Fruit fly (Drosophila melanogaster) whole organism, embryonic: ENCODE results near the gene Ir68b.
A peak's percentile ranks its signal among the peaks of the same experiment; 100 is the strongest.

Experiments used
- Ada2b ChIP-seq: fragments of 200-800 bp; sonication (Bioruptor generic); IDR thresholded peaks from 2 replicates; pipeline ENCODE4 v1.3.6; 2022; ENCODE audit warnings: missing biosample characterization, missing genetic modification characterization
- Adf1 ChIP-seq: fragments of 200-800 bp; sonication (Bioruptor generic); IDR thresholded peaks from 2 replicates; pipeline ENCODE4 v1.3.6; 2022; ENCODE audit warnings: missing biosample characterization, missing genetic modification characterization
- CG10462 ChIP-seq: fragments of 200-800 bp; sonication (Bioruptor generic); optimal IDR thresholded peaks from 2 replicates; lab custom pipeline; 2016; ENCODE audit warnings: missing biosample characterization, missing genetic modification characterization
- CG14441 ChIP-seq: fragments of 200-800 bp; sonication (Bioruptor generic); IDR thresholded peaks from 2 replicates; pipeline ENCODE4 v1.3.6; 2022; ENCODE audit warnings: missing biosample characterization, missing genetic modification characterization
- CG14667 ChIP-seq: fragments of 200-800 bp; sonication (Bioruptor generic); IDR thresholded peaks from 2 replicates; pipeline ENCODE4 v1.3.6; 2022; ENCODE audit warnings: missing biosample characterization, missing genetic modification characterization
- CG15011 ChIP-seq: fragments of 200-800 bp; sonication (Bioruptor generic); optimal IDR thresholded peaks from 3 replicates; lab custom pipeline; 2018; ENCODE audit warnings: missing biosample characterization, mild to moderate bottlenecking, missing genetic modification characterization
- CG15073 ChIP-seq: fragments of 200-800 bp; sonication (Bioruptor generic); optimal IDR thresholded peaks from 2 replicates; lab custom pipeline; 2016; ENCODE audit warnings: missing biosample characterization, missing genetic modification characterization
- CG15514 ChIP-seq: fragments of 200-800 bp; sonication (Bioruptor generic); optimal IDR thresholded peaks from 3 replicates; lab custom pipeline; 2017; ENCODE audit warnings: missing biosample characterization, missing genetic modification characterization, mild to moderate bottlenecking, moderate library complexity, missing genetic modification reagents
- CG16779 ChIP-seq: fragments of 200-800 bp; sonication (Bioruptor generic); IDR thresholded peaks from 2 replicates; pipeline ENCODE4 v1.3.6; 2022; ENCODE audit warnings: missing biosample characterization, missing genetic modification characterization
- CG16863 ChIP-seq: fragments of 200-800 bp; sonication (Bioruptor generic); optimal IDR thresholded peaks from 3 replicates; lab custom pipeline; 2016; ENCODE audit warnings: missing biosample characterization, missing genetic modification characterization
- CG17359 ChIP-seq: fragments of 200-800 bp; sonication (Bioruptor generic); optimal IDR thresholded peaks from 3 replicates; lab custom pipeline; 2018; ENCODE audit warnings: missing biosample characterization, mild to moderate bottlenecking, missing genetic modification characterization, moderate library complexity
- CG1832 ChIP-seq: fragments of 200-800 bp; sonication (Bioruptor generic); optimal IDR thresholded peaks from 2 replicates; lab custom pipeline; 2017; ENCODE audit warnings: missing biosample characterization, mild to moderate bottlenecking, missing genetic modification characterization, inconsistent platforms
- CG18476 ChIP-seq: fragments of 200-800 bp; sonication (Bioruptor generic); optimal IDR thresholded peaks from 2 replicates; lab custom pipeline; 2016; ENCODE audit warnings: missing biosample characterization, mild to moderate bottlenecking, missing genetic modification characterization
- CG18764 ChIP-seq: fragments of 200-800 bp; sonication (Bioruptor generic); optimal IDR thresholded peaks from 3 replicates; lab custom pipeline; 2016; ENCODE audit warnings: missing biosample characterization, missing genetic modification characterization
- CG4730 ChIP-seq: fragments of 200-800 bp; sonication (Bioruptor generic); IDR thresholded peaks from 2 replicates; pipeline ENCODE4 v1.3.6; 2022; ENCODE audit warnings: missing biosample characterization, missing genetic modification characterization
- CG9437 ChIP-seq: fragments of 200-800 bp; sonication (Bioruptor generic); optimal IDR thresholded peaks from 2 replicates; lab custom pipeline; 2018; ENCODE audit warnings: missing biosample characterization, mild to moderate bottlenecking, missing genetic modification characterization
- Dad ChIP-seq: fragments of 200-800 bp; sonication (Bioruptor generic); optimal IDR thresholded peaks from 3 replicates; lab custom pipeline; 2016; ENCODE audit warnings: missing biosample characterization, missing genetic modification characterization
- Dip2 ChIP-seq: fragments of 200-800 bp; sonication (Bioruptor generic); IDR thresholded peaks from 2 replicates; pipeline ENCODE4 v1.3.6; 2022; ENCODE audit warnings: missing biosample characterization, missing genetic modification characterization
- Doc3 ChIP-seq: fragments of 200-800 bp; sonication (Bioruptor generic); IDR thresholded peaks from 3 replicates; pipeline ENCODE4 v1.3.6; 2022; ENCODE audit warnings: missing biosample characterization, missing genetic modification characterization; ENCODE audit not compliant: partially characterized antibody
- ERR ChIP-seq: fragments of 200-800 bp; sonication (Bioruptor generic); optimal IDR thresholded peaks from 2 replicates; lab custom pipeline; 2016; ENCODE audit warnings: missing biosample characterization, missing genetic modification characterization
- Elba2 ChIP-seq: fragments of 200-800 bp; sonication (Bioruptor generic); optimal IDR thresholded peaks from 3 replicates; lab custom pipeline; 2016; ENCODE audit warnings: missing biosample characterization, missing genetic modification characterization
- HHEX ChIP-seq: fragments of 200-800 bp; sonication (Bioruptor generic); optimal IDR thresholded peaks from 3 replicates; lab custom pipeline; 2017; ENCODE audit warnings: missing biosample characterization, mild to moderate bottlenecking, missing genetic modification characterization, missing genetic modification reagents
- HLH4C ChIP-seq: fragments of 200-800 bp; sonication (Bioruptor generic); IDR thresholded peaks from 3 replicates; pipeline ENCODE4 v1.3.6; 2022; ENCODE audit warnings: missing biosample characterization, missing genetic modification characterization; ENCODE audit not compliant: partially characterized antibody
- Hmr ChIP-seq: fragments of 200-800 bp; sonication (Bioruptor generic); optimal IDR thresholded peaks from 3 replicates; lab custom pipeline; 2017; ENCODE audit warnings: mild to moderate bottlenecking, missing biosample characterization, missing genetic modification reagents, missing genetic modification characterization
- Hmx ChIP-seq: fragments of 200-800 bp; sonication (Bioruptor generic); optimal IDR thresholded peaks from 2 replicates; lab custom pipeline; 2016; ENCODE audit warnings: missing biosample characterization, missing genetic modification characterization
- Hr39 ChIP-seq: fragments of >200 bp; optimal IDR thresholded peaks from 2 replicates; lab custom pipeline; 2017
- MESR4 ChIP-seq: fragments of 200-800 bp; sonication (Bioruptor generic); optimal IDR thresholded peaks from 2 replicates; lab custom pipeline; 2018; ENCODE audit warnings: missing biosample characterization, mild to moderate bottlenecking, missing genetic modification characterization, moderate library complexity
- MTF-1 ChIP-seq: fragments of 200-800 bp; sonication (Bioruptor generic); optimal IDR thresholded peaks from 2 replicates; lab custom pipeline; 2018; ENCODE audit warnings: missing biosample characterization, mild to moderate bottlenecking, missing genetic modification characterization, borderline replicate concordance
- NFAT ChIP-seq: fragments of 200-800 bp; sonication (Bioruptor generic); IDR thresholded peaks from 2 replicates; pipeline ENCODE4 v1.3.6; 2022; ENCODE audit warnings: missing biosample characterization, missing genetic modification characterization
- Oaz ChIP-seq: fragments of 200-800 bp; sonication (Bioruptor generic); IDR thresholded peaks from 2 replicates; pipeline ENCODE4 v1.3.6; 2022; ENCODE audit warnings: missing biosample characterization, missing genetic modification characterization
- Oli ChIP-seq: fragments of 200-800 bp; sonication (Bioruptor generic); optimal IDR thresholded peaks from 2 replicates; lab custom pipeline; 2018; ENCODE audit warnings: missing biosample characterization, mild to moderate bottlenecking, missing genetic modification characterization, moderate library complexity
- Poxn ChIP-seq: fragments of 200-800 bp; sonication (Bioruptor generic); IDR thresholded peaks from 2 replicates; pipeline ENCODE4 v1.3.6; 2022; ENCODE audit warnings: missing biosample characterization, missing genetic modification characterization
- Ravus ChIP-seq: fragments of 200-800 bp; sonication (Bioruptor generic); IDR thresholded peaks from 2 replicates; pipeline ENCODE4 v1.3.6; 2022; ENCODE audit warnings: missing biosample characterization, missing genetic modification characterization
- amos ChIP-seq: fragments of 200-800 bp; sonication (Bioruptor generic); IDR thresholded peaks from 2 replicates; pipeline ENCODE4 v1.3.6; 2022; ENCODE audit warnings: missing biosample characterization, missing genetic modification characterization; ENCODE audit not compliant: partially characterized antibody
- danr ChIP-seq: fragments of 200-800 bp; sonication (Bioruptor generic); IDR thresholded peaks from 2 replicates; pipeline ENCODE4 v1.3.6; 2022; ENCODE audit warnings: missing biosample characterization, missing genetic modification characterization
- dati ChIP-seq: fragments of 200-800 bp; sonication (Bioruptor generic); IDR thresholded peaks from 2 replicates; pipeline ENCODE4 v1.3.6; 2022; ENCODE audit warnings: missing biosample characterization, missing genetic modification characterization
- eyg ChIP-seq: fragments of 200-800 bp; sonication (Bioruptor generic); optimal IDR thresholded peaks from 3 replicates; lab custom pipeline; 2016; ENCODE audit warnings: missing biosample characterization, missing genetic modification characterization
- fd102C ChIP-seq: fragments of 200-800 bp; sonication (Bioruptor generic); optimal IDR thresholded peaks from 2 replicates; lab custom pipeline; 2018; ENCODE audit warnings: missing biosample characterization, mild to moderate bottlenecking, missing genetic modification characterization, moderate library complexity
- ftz-f1 ChIP-seq: fragments of 200-800 bp; sonication (Bioruptor generic); optimal IDR thresholded peaks from 2 replicates; lab custom pipeline; 2016; ENCODE audit warnings: missing biosample characterization, missing genetic modification characterization
- insv ChIP-seq, 2 experiments: fragments of 200-800 bp; sonication (Bioruptor generic); optimal IDR thresholded peaks; 3 replicates each; lab custom pipeline; 2016 to 2018; ENCODE audit warnings: missing biosample characterization in 2 of 2, missing genetic modification characterization in 2 of 2
- maf-S ChIP-seq: fragments of 200-800 bp; sonication (Bioruptor generic); optimal IDR thresholded peaks from 2 replicates; lab custom pipeline; 2016; ENCODE audit warnings: missing biosample characterization, missing genetic modification characterization
- mld ChIP-seq: fragments of 200-800 bp; sonication (Bioruptor generic); IDR thresholded peaks from 3 replicates; pipeline ENCODE4 v1.3.6; 2022; ENCODE audit warnings: missing biosample characterization, missing genetic modification characterization; ENCODE audit not compliant: partially characterized antibody
- nerfin-2 ChIP-seq: fragments of 200-800 bp; sonication (Bioruptor generic); IDR thresholded peaks from 2 replicates; pipeline ENCODE4 v1.3.6; 2022; ENCODE audit warnings: missing biosample characterization, missing genetic modification characterization; ENCODE audit not compliant: partially characterized antibody
- odd ChIP-seq: fragments of 200-800 bp; sonication (Bioruptor generic); optimal IDR thresholded peaks from 2 replicates; lab custom pipeline; 2017; ENCODE audit warnings: missing biosample characterization, mild to moderate bottlenecking, missing genetic modification characterization
- onecut ChIP-seq: fragments of 200-800 bp; sonication (Bioruptor generic); IDR thresholded peaks from 2 replicates; pipeline ENCODE4 v1.3.6; 2022; ENCODE audit warnings: missing biosample characterization, missing genetic modification characterization
- psq ChIP-seq: fragments of 200-800 bp; sonication (Bioruptor generic); optimal IDR thresholded peaks from 2 replicates; lab custom pipeline; 2017; ENCODE audit warnings: missing biosample characterization, missing genetic modification characterization
- row ChIP-seq: fragments of 200-800 bp; sonication (Bioruptor generic); IDR thresholded peaks from 3 replicates; pipeline ENCODE4 v1.3.6; 2022; ENCODE audit warnings: missing biosample characterization, missing genetic modification characterization
- sima ChIP-seq: fragments of 200-800 bp; sonication (Bioruptor generic); optimal IDR thresholded peaks from 2 replicates; lab custom pipeline; 2016; ENCODE audit warnings: missing biosample characterization, missing genetic modification characterization
- sisA ChIP-seq: fragments of 200-800 bp; sonication (Bioruptor generic); IDR thresholded peaks from 2 replicates; pipeline ENCODE4 v1.3.6; 2022; ENCODE audit warnings: missing biosample characterization, missing genetic modification characterization
- slou ChIP-seq: fragments of 200-800 bp; sonication (Bioruptor generic); optimal IDR thresholded peaks from 3 replicates; lab custom pipeline; 2016; ENCODE audit warnings: missing biosample characterization, missing genetic modification characterization

Gene Ir68b

dm6 chr3L:12115966-12116735 lies 11.0 kb downstream of the Ir68b start, which contains the start of gene vers (continued):
- TF ChIP-seq CG17359 (no peak), CG15011 (GFP tag; lab: Kevin White, UChicago) (no peak), ERR (GFP tag; lab: Kevin White, UChicago) (peak; percentile 33), Elba2 (GFP tag; lab: Kevin White, UChicago) (peak; percentile 75), MESR4 (peak; percentile 67), odd (GFP tag; lab: Kevin White, UChicago) (no peak), Ravus (GFP tag; lab: Robert Waterston, UW) (no peak), danr (GFP tag; lab: Robert Waterston, UW) (no peak), CG15073 (GFP tag; lab: Kevin White, UChicago) (no peak), Doc3 (peak; percentile 91), sima (GFP tag; lab: Kevin White, UChicago) (no peak), Adf1 (GFP tag; lab: Robert Waterston, UW) (no peak; the same call in 1 of the 2 replicates), CG10462 (GFP tag; lab: Kevin White, UChicago) (no peak), Oaz (GFP tag; lab: Robert Waterston, UW) (no peak), Poxn (GFP tag; lab: Robert Waterston, UW) (no peak), CG15514 (GFP tag; lab: Kevin White, UChicago) (peak; percentile 56), Dad (GFP tag; lab: Kevin White, UChicago) (no peak), mld (peak; percentile 87), HHEX (no peak), CG18476 (GFP tag; lab: Kevin White, UChicago) (no peak), Oli (tag; lab: Kevin White, UChicago) (no peak), eyg (GFP tag; lab: Kevin White, UChicago) (no peak), CG16863 (GFP tag; lab: Kevin White, UChicago) (no peak), CG1832 (GFP tag; lab: Kevin White, UChicago) (no peak), Dip2 (GFP tag; lab: Robert Waterston, UW) (no peak), row (GFP tag; lab: Robert Waterston, UW) (0 out of 3 replicates have a peak, but pooled peaks have one; percentile 35), psq (GFP tag; lab: Kevin White, UChicago) (no peak), CG9437 (no peak), sisA (GFP tag; lab: Robert Waterston, UW) (0 out of 2 replicates have a peak, but pooled peaks have one; percentile 8), MTF-1 (GFP tag; lab: Kevin White, UChicago) (no peak), CG16779 (GFP tag; lab: Robert Waterston, UW) (no peak), dati (GFP tag; lab: Robert Waterston, UW) (no peak), NFAT (GFP tag; lab: Robert Waterston, UW) (0 out of 2 replicates have a peak, but pooled peaks have one; percentile 26), CG14441 (GFP tag; lab: Robert Waterston, UW) (no peak), CG18764 (GFP tag; lab: Kevin White, UChicago) (no peak), Hr39 (lab: Kevin White, UChicago) (no peak), onecut (GFP tag; lab: Robert Waterston, UW) (no peak), Hmr (GFP tag; lab: Kevin White, UChicago) (no peak), maf-S (GFP tag; lab: Kevin White, UChicago) (no peak), CG4730 (no peak), slou (GFP tag; lab: Kevin White, UChicago) (no peak), Hmx (no peak), nerfin-2 (GFP tag; lab: Robert Waterston, UW) (peak; percentile 83), CG14667 (no peak), fd102C (GFP tag; lab: Kevin White, UChicago) (no peak), HLH4C (GFP tag; lab: Robert Waterston, UW) (peak; percentile 90), ftz-f1 (GFP tag; lab: Kevin White, UChicago) (no peak), amos (GFP tag; lab: Robert Waterston, UW) (peak; percentile 96), insv (GFP tag; optimal IDR thresholded peaks at IDR 0.05; lab: Kevin White, UChicago) (no peak), Ada2b (GFP tag; lab: Robert Waterston, UW) (no peak)
